Worm (Caenorhabditis elegans) whole organism, L1 larva: ENCODE measurements around the gene ark-1.
"Not testable (repeated sequence)": the region's sequence is repeated elsewhere in the genome, so short reads cannot be mapped to it uniquely, and the experiment has no call there.

ENCODE experiments used
- C04F5.9 ChIP-seq: sonication (generic microtip); optimal IDR thresholded peaks from 2 replicates; lab custom pipeline; 2016; ENCODE audit warnings: missing genetic modification characterization, missing compliant biosample characterization
- C34B4.2 ChIP-seq: sonication (generic microtip); optimal IDR thresholded peaks from 2 replicates; lab custom pipeline; 2017; ENCODE audit warnings: mild to moderate bottlenecking, missing genetic modification characterization, missing compliant biosample characterization
- F16B12.6 ChIP-seq: fragments of 150-350 bp; optimal IDR thresholded peaks from 2 replicates; lab custom pipeline; 2014; ENCODE audit warnings: missing biosample characterization, missing genetic modification characterization
- blmp-1 ChIP-seq: fragments of 150-350 bp; optimal IDR thresholded peaks from 2 replicates; lab custom pipeline; 2014; ENCODE audit warnings: missing biosample characterization, missing genetic modification characterization
- ceh-8 ChIP-seq: fragments of 200-800 bp; sonication (Bioruptor generic); optimal IDR thresholded peaks from 2 replicates; lab custom pipeline; 2018; ENCODE audit warnings: mild to moderate bottlenecking, missing genetic modification characterization, moderate library complexity, missing compliant biosample characterization
- ces-1 ChIP-seq: fragments of 150-350 bp; optimal IDR thresholded peaks from 2 replicates; lab custom pipeline; 2014; ENCODE audit warnings: missing biosample characterization, missing genetic modification reagents, missing genetic modification characterization
- efl-1 ChIP-seq, 4 experiments: fragments of 150-350 bp; optimal IDR thresholded peaks in 3 of 4; peaks in 1 of 4; 1 replicate in 1 of 4; 2 replicates in 3 of 4; lab custom pipeline; 2014; ENCODE audit warnings: missing biosample characterization in 2 of 4, missing genetic modification characterization in 2 of 4, missing genetic modification reagents in 2 of 4
- egl-13 ChIP-seq: sonication (generic microtip); optimal IDR thresholded peaks from 2 replicates; lab custom pipeline; 2016; ENCODE audit warnings: missing genotype, missing genetic modification reagents, missing genetic modification characterization, missing compliant biosample characterization
- elt-3 ChIP-seq, 6 experiments: fragments of 150-350 bp in 1 of 6; sonication (generic microtip); optimal IDR thresholded peaks; 2 replicates each; lab custom pipeline; 2017 to 2018; ENCODE audit warnings: missing biosample characterization in 6 of 6, missing genetic modification characterization in 6 of 6, inconsistent platforms in 1 of 6
- hlh-17 ChIP-seq: fragments of 200-800 bp; sonication (Bioruptor generic); optimal IDR thresholded peaks from 2 replicates; lab custom pipeline; 2018; ENCODE audit warnings: missing genetic modification characterization, mild to moderate bottlenecking, missing compliant biosample characterization, moderate library complexity, borderline replicate concordance
- hlh-4 ChIP-seq: sonication (generic microtip); optimal IDR thresholded peaks from 2 replicates; lab custom pipeline; 2016; ENCODE audit warnings: mild to moderate bottlenecking, missing genetic modification characterization, missing compliant biosample characterization
- hpl-2 ChIP-seq: fragments of 150-350 bp; optimal IDR thresholded peaks from 2 replicates; lab custom pipeline; 2014; ENCODE audit warnings: missing biosample characterization, missing genetic modification reagents, missing genetic modification characterization
- irx-1 ChIP-seq: sonication (generic microtip); optimal IDR thresholded peaks from 2 replicates; lab custom pipeline; 2016; ENCODE audit warnings: missing genetic modification characterization, missing compliant biosample characterization
- isw-1 ChIP-seq: fragments of 200-800 bp; sonication (Bioruptor generic); IDR thresholded peaks from 2 replicates; pipeline ENCODE4 v1.3.6; 2022; ENCODE audit warnings: missing genetic modification characterization, missing compliant biosample characterization
- jun-1 ChIP-seq: fragments of 150-350 bp; optimal IDR thresholded peaks from 2 replicates; lab custom pipeline; 2014; ENCODE audit warnings: missing biosample characterization, missing genetic modification reagents, missing genetic modification characterization
- lin-13 ChIP-seq: fragments of 150-350 bp; optimal IDR thresholded peaks from 2 replicates; lab custom pipeline; 2014; ENCODE audit warnings: missing biosample characterization, missing genetic modification reagents, missing genetic modification characterization
- lin-14 ChIP-seq: fragments of 200-800 bp; sonication (Bioruptor generic); optimal IDR thresholded peaks from 2 replicates; lab custom pipeline; 2018; ENCODE audit warnings: mild to moderate bottlenecking, missing genetic modification characterization, moderate library complexity, missing compliant biosample characterization
- lin-35 ChIP-seq, 2 experiments: fragments of 150-350 bp; optimal IDR thresholded peaks; 2 replicates each; lab custom pipeline; 2014; ENCODE audit warnings: missing biosample characterization in 2 of 2, missing genetic modification characterization in 2 of 2, missing genetic modification reagents in 2 of 2
- lin-39 ChIP-seq: fragments of 150-350 bp; optimal IDR thresholded peaks from 2 replicates; lab custom pipeline; 2014; ENCODE audit warnings: missing biosample characterization, missing genetic modification reagents, missing genetic modification characterization
- lir-3 ChIP-seq: sonication (generic microtip); optimal IDR thresholded peaks from 2 replicates; lab custom pipeline; 2016; ENCODE audit warnings: mild to moderate bottlenecking, missing genetic modification characterization, moderate library complexity, missing compliant biosample characterization; ENCODE audit not compliant: poor library complexity
- lsy-2 ChIP-seq, 2 experiments: fragments of 150-350 bp; optimal IDR thresholded peaks; 2 replicates each; lab custom pipeline; 2014; ENCODE audit warnings: missing biosample characterization in 2 of 2, missing genetic modification characterization in 2 of 2
- mep-1 ChIP-seq: fragments of 150-350 bp; optimal IDR thresholded peaks from 2 replicates; lab custom pipeline; 2014; ENCODE audit warnings: missing biosample characterization, missing genetic modification characterization
- nhr-11 ChIP-seq: fragments of 150-350 bp; optimal IDR thresholded peaks from 2 replicates; lab custom pipeline; 2014; ENCODE audit warnings: missing biosample characterization, missing genetic modification characterization
- nhr-47 ChIP-seq: sonication (generic microtip); optimal IDR thresholded peaks from 2 replicates; lab custom pipeline; 2016; ENCODE audit warnings: mild to moderate bottlenecking, missing genetic modification characterization, moderate library complexity, missing compliant biosample characterization
- nhr-71 ChIP-seq: sonication (generic microtip); optimal IDR thresholded peaks from 2 replicates; lab custom pipeline; 2016; ENCODE audit warnings: mild to moderate bottlenecking, missing genetic modification characterization, moderate library complexity, missing compliant biosample characterization
- nhr-76 ChIP-seq: sonication (generic microtip); optimal IDR thresholded peaks from 2 replicates; lab custom pipeline; 2017; ENCODE audit warnings: missing biosample characterization, missing genetic modification characterization
- nhr-77 ChIP-seq: fragments of 150-350 bp; optimal IDR thresholded peaks from 2 replicates; lab custom pipeline; 2014; ENCODE audit warnings: missing biosample characterization, missing genetic modification characterization
- nhr-85 ChIP-seq: sonication (generic microtip); peaks from one replicate; lab custom pipeline; 2016; ENCODE audit warnings: missing genetic modification characterization, inconsistent platforms, missing compliant biosample characterization
- pag-3 ChIP-seq: sonication (generic microtip); optimal IDR thresholded peaks from 2 replicates; lab custom pipeline; 2017; ENCODE audit warnings: missing genetic modification characterization, mild to moderate bottlenecking, missing compliant biosample characterization, antibody characterized with exemption, borderline replicate concordance; ENCODE audit not compliant: insufficient read depth
- rnt-1 ChIP-seq: sonication (generic microtip); optimal IDR thresholded peaks from 2 replicates; lab custom pipeline; 2016; ENCODE audit warnings: mild to moderate bottlenecking, missing genetic modification characterization, moderate library complexity, missing compliant biosample characterization
- snu-23 ChIP-seq: sonication (generic microtip); optimal IDR thresholded peaks from 2 replicates; lab custom pipeline; 2016; ENCODE audit warnings: missing genetic modification characterization, missing compliant biosample characterization
- swsn-7 ChIP-seq: sonication (generic microtip); optimal IDR thresholded peaks from 2 replicates; lab custom pipeline; 2016; ENCODE audit warnings: missing genetic modification characterization, missing compliant biosample characterization
- tbx-2 ChIP-seq: sonication (generic microtip); optimal IDR thresholded peaks from 2 replicates; lab custom pipeline; 2016; ENCODE audit warnings: missing genetic modification characterization, missing compliant biosample characterization
- unc-130 ChIP-seq: fragments of 150-350 bp; optimal IDR thresholded peaks from 2 replicates; lab custom pipeline; 2017; ENCODE audit warnings: missing biosample characterization, missing genetic modification characterization, inconsistent platforms
- unc-86 ChIP-seq: sonication (generic microtip); optimal IDR thresholded peaks from 2 replicates; lab custom pipeline; 2016; ENCODE audit warnings: missing genetic modification characterization, missing compliant biosample characterization
- xbp-1 ChIP-seq: sonication (generic microtip); optimal IDR thresholded peaks from 2 replicates; lab custom pipeline; 2016; ENCODE audit warnings: missing genetic modification characterization, missing compliant biosample characterization
- zag-1 ChIP-seq: fragments of 150-350 bp; optimal IDR thresholded peaks from 2 replicates; lab custom pipeline; 2014; ENCODE audit warnings: missing biosample characterization, missing genetic modification characterization
- ztf-4 ChIP-seq: fragments of 150-350 bp; optimal IDR thresholded peaks from 2 replicates; lab custom pipeline; 2014; ENCODE audit warnings: missing biosample characterization, missing genetic modification characterization

The ark-1 gene

DNA sequence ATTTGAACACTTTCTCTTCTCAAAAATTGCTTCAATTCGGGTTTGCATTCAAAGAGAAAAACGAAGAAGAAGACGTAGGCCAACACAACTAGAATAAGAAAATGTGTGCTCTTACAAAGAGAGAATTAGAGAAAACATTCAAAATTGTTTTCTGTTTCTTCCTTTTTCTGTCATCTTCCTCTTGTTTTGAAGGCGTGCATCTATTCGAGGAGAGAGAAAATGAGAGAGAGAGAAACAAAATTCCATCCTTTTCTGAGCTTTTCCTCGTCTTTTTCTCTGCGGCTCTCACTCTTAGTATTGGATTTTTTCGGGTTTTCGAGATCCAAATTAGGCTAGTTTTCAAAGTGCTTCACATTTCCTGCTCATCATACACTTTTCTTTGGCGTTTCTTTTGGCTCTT is 20.7 kb upstream of the ark-1 start (continued):
- no peak for TF ChIP-seq pag-3
- TF ChIP-seq lin-35 (GFP tag; optimal IDR thresholded peaks at IDR 0.05; lab: Kevin White, UChicago): peak in 1 of 2 experiments; percentile 47
- TF ChIP-seq irx-1 (tag; lab: Kevin White, UChicago): peak; percentile 0
- no peak for TF ChIP-seq lin-39 (tag; lab: Kevin White, UChicago)
- peak; percentile 32 for TF ChIP-seq nhr-77 (tag; lab: Kevin White, UChicago)
- peak; percentile 65 for TF ChIP-seq nhr-47 (tag; lab: Kevin White, UChicago)
- no peak for TF ChIP-seq rnt-1
- peak; percentile 57 for TF ChIP-seq swsn-7 (tag; lab: Kevin White, UChicago)
- peak; percentile 58 for TF ChIP-seq snu-23
- no peak for TF ChIP-seq nhr-76 (tag; lab: Kevin White, UChicago)
- peak; percentile 42 for TF ChIP-seq egl-13 (tag; lab: Kevin White, UChicago)

DNA sequence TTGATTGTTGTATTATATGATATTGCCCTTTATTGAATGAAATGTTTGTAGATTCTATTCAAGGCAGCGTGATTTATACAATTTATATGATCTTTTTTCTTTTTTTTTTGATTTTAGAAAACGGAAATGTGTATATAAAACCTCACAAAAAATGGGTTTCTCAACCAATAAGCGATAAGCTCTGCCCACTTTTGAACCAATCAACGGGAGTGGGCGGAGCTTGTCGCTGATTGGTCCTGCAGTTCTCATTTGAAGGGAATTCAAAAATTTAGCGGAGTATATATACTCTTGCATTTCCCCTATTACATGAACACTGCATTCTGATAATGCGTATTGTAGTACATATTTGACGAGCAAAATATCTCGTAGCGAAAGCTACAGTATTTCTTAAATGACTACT is 19.8 kb upstream of the ark-1 start:
- no peak for TF ChIP-seq hlh-17 (GFP tag; lab: Kevin White, UChicago)
- no peak for TF ChIP-seq F16B12.6 (tag; lab: Kevin White, UChicago)
- no peak for TF ChIP-seq egl-13 (tag; lab: Kevin White, UChicago)
- TF ChIP-seq ces-1 (GFP tag; lab: Kevin White, UChicago): no peak
- TF ChIP-seq blmp-1: no peak
- TF ChIP-seq efl-1 (optimal IDR thresholded peaks at IDR 0.05; lab: Kevin White, UChicago): no peak
- TF ChIP-seq efl-1 (GFP tag; optimal IDR thresholded peaks at IDR 0.05 in 1 of 2; lab: Kevin White, UChicago): peak in 1 of 2 experiments; percentile 77
- TF ChIP-seq rnt-1: no peak
- TF ChIP-seq, all 84 proteins: peak for 1

DNA sequence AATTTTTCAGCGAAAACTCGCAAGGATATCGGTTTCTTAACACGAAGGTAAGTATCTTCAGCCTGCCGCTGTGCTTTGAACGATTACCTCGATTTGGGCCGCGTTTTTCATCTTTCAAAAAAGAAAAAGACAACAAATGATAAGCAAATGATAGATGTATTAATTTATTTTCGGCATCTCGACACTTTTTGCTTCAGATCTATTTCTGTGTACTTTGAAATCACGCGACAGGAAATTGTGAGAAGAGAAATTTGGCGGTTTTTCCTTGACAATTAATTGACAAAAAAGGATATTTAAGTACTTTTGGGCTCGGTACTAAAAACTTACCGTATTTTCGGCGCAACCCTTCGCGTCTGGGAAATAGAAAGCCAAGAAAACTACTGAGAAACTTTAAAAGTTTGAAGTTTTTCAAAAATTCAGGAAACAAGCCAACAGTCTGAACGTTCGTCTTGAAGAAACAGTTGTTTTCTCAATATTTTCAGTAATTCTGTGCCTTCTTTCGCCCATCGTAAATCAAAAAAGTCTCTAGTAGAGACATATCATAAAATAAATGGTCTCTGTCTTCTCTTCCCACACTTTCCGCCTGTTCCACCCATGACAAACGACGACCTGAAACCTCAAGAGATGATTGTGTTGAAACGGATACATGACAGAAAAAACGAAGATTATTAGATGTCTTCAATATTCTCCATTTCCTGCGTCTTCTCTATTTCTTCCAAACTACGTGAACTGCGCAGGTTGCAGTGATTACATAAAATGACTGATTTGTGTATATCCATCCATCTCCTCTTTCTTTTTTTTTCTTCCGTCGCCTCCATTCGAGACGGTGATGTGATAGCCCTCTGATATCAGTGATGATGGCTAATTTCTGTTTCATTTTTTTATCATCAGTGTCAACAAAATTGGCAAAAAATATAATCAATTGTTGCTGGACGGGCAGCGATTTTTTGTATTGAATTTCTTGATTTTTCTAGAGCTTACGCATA is 10.3 kb upstream of the ark-1 start:
- TF ChIP-seq elt-3 (tag; optimal IDR thresholded peaks at IDR 0.05; lab: Kevin White, UChicago) (peak in 3 of 6 experiments; percentile 2 to 63 (median 8)), nhr-85 (tag; lab: Kevin White, UChicago) (peak; percentile 57), blmp-1 (peak; percentile 58), tbx-2 (tag; lab: Kevin White, UChicago) (no peak)

DNA sequence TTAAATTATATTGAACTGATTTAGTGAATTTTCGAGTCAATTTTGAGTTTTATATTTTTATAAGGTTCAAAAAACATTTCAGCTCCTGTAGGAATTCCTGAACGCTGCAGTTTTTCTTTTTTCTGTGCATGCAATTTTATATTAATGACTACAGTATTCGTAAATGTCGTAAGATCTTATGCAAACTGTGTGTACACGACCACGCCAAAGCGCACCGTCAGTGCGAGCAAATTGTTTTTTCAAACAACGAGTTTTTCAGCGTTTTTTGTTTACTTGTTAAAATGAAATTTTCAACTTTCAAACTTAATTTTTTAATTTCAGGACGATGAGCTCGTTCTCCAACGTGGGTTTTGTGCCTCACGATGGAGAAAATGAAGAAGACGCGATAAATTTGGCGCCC is 9.3 kb upstream of the ark-1 start, which contains the start of gene vha-7:
vha-7 (plus strand) TSS at position 326 of the 400 bp plus-strand sequence.
- TF ChIP-seq nhr-11 (tag; lab: Kevin White, UChicago) (no peak), unc-86 (tag; lab: Kevin White, UChicago) (no peak), efl-1 (optimal IDR thresholded peaks at IDR 0.05; lab: Kevin White, UChicago) (peak in 1 of 2 experiments; percentile 25), efl-1 (GFP tag; optimal IDR thresholded peaks at IDR 0.05 in 1 of 2; lab: Kevin White, UChicago) (no peak), hlh-17 (GFP tag; lab: Kevin White, UChicago) (no peak), jun-1 (tag; lab: Kevin White, UChicago) (no peak)
- TF ChIP-seq, all 84 proteins: peak for 1

DNA sequence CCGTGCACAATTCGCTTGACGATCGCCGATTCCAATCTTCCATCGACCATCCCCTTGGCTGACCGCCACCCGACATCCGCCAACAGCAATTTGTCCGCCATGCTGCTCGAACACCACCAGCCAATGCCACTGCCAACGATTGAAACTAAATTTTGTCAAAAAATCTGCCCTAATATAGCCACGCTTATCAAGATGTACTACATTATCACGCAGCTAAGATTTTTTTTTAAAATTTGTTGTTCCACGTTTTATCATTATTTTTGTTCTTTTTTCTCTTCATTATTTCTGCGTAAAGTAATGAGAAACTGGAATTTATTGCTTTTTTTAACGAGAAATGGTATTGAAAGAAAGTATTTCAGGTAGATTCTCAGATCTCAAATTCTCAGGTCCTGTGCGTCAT is 8.5 kb upstream of the ark-1 start, which contains the start of gene C26H9A.3:
C26H9A.3 (minus strand) TSS at position 101 of the 400 bp plus-strand sequence.
- not testable (repeated sequence) for TF ChIP-seq isw-1 (GFP tag; lab: Robert Waterston, UW); pag-3; hlh-4 (tag; lab: Kevin White, UChicago)

DNA sequence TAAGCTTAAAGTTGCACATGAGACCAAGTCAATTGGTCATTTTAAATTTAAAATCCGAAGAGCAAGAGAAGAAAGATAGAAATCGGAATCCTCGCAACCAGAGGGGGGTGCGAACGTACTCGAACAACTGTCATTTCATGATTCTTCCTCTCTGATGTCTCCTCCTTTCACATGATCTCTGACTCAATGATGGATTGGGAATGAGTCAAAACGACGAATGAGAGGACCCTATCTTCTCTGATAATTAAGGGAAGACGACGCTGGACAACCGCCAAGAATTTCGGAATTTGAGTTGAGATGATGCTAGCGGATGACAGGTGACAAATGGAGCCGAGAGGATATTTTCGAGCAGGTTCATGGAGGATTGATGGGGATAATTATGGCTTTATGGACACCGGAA is 6.5 kb upstream of the ark-1 start:
- no peak for TF ChIP-seq zag-1 (tag; lab: Kevin White, UChicago)
- TF ChIP-seq C34B4.2: no peak
- TF ChIP-seq hpl-2 (GFP tag; lab: Kevin White, UChicago): no peak
- peak; percentile 80 for TF ChIP-seq rnt-1
- no peak for TF ChIP-seq lin-13
- no peak for TF ChIP-seq C04F5.9 (tag; lab: Kevin White, UChicago)
- TF ChIP-seq lsy-2 (tag; optimal IDR thresholded peaks at IDR 0.05; lab: Kevin White, UChicago): peak; percentile 17 to 54
- peak; percentile 27 for TF ChIP-seq tbx-2 (tag; lab: Kevin White, UChicago)
- TF ChIP-seq lir-3 (tag; lab: Kevin White, UChicago): peak; percentile 12
- TF ChIP-seq xbp-1 (tag; lab: Kevin White, UChicago): peak; percentile 4
- TF ChIP-seq ztf-4 (tag; lab: Kevin White, UChicago): peak; percentile 4
- peak; percentile 89 for TF ChIP-seq lin-14 (GFP tag; lab: Kevin White, UChicago)
- peak; percentile 29 for TF ChIP-seq swsn-7 (tag; lab: Kevin White, UChicago)
- TF ChIP-seq ceh-8: no peak
- TF ChIP-seq unc-130 (tag; lab: Kevin White, UChicago): peak; percentile 39
- no peak for TF ChIP-seq mep-1
- peak; percentile 74 for TF ChIP-seq lin-39 (tag; lab: Kevin White, UChicago)
- TF ChIP-seq lin-35 (GFP tag; optimal IDR thresholded peaks at IDR 0.05; lab: Kevin White, UChicago): peak in 1 of 2 experiments; percentile 5
- TF ChIP-seq nhr-47 (tag; lab: Kevin White, UChicago): peak; percentile 3
- TF ChIP-seq nhr-71: peak; percentile 77
